Worm (Caenorhabditis elegans) whole organism, mixed stage, embryonic: ENCODE results near the gene hmg-1.2.

Experiments used
- ces-1 ChIP-seq: fragments of 150-350 bp; optimal IDR thresholded peaks from 2 replicates; lab custom pipeline; 2014; ENCODE audit warnings: missing biosample characterization, missing genetic modification reagents, missing genetic modification characterization
- elt-1 ChIP-seq: sonication (generic microtip); optimal IDR thresholded peaks from 2 replicates; lab custom pipeline; 2017; ENCODE audit warnings: missing genetic modification characterization, mild to moderate bottlenecking, missing compliant biosample characterization, antibody characterized with exemption, moderate library complexity, borderline replicate concordance; ENCODE audit not compliant: insufficient read depth
- lsy-2 ChIP-seq: fragments of 150-350 bp; optimal IDR thresholded peaks from 2 replicates; lab custom pipeline; 2014; ENCODE audit warnings: missing biosample characterization, missing genetic modification characterization
- mab-5 ChIP-seq: fragments of 150-350 bp; optimal IDR thresholded peaks from 2 replicates; lab custom pipeline; 2014; ENCODE audit warnings: missing biosample characterization, missing genetic modification characterization
- mep-1 ChIP-seq: fragments of 150-350 bp; optimal IDR thresholded peaks from 2 replicates; lab custom pipeline; 2017; ENCODE audit warnings: missing biosample characterization, missing genetic modification reagents, missing genetic modification characterization, inconsistent platforms
- mls-2 ChIP-seq: sonication (generic microtip); optimal IDR thresholded peaks from 2 replicates; lab custom pipeline; 2016; ENCODE audit warnings: mild to moderate bottlenecking, missing genetic modification characterization, moderate library complexity, missing compliant biosample characterization
- nhr-76 ChIP-seq: sonication (generic microtip); optimal IDR thresholded peaks from 2 replicates; lab custom pipeline; 2017; ENCODE audit warnings: missing biosample characterization, missing genetic modification characterization
- pha-4 ChIP-seq: fragments of 150-350 bp; optimal IDR thresholded peaks from 2 replicates; lab custom pipeline; 2018; ENCODE audit warnings: missing biosample characterization, missing genetic modification reagents, missing genetic modification characterization
- snpc-4 ChIP-seq: fragments of 150-350 bp; optimal IDR thresholded peaks from 2 replicates; lab custom pipeline; 2014; ENCODE audit warnings: missing biosample characterization, missing genetic modification characterization
- unc-39 ChIP-seq: fragments of 150-350 bp; optimal IDR thresholded peaks from 2 replicates; lab custom pipeline; 2014; ENCODE audit warnings: missing biosample characterization, missing genetic modification characterization
- unc-62 ChIP-seq: fragments of 150-350 bp; optimal IDR thresholded peaks from 2 replicates; lab custom pipeline; 2014; ENCODE audit warnings: missing biosample characterization, missing genetic modification reagents, missing genetic modification characterization

ce11 chrIII:6254737-6255136 lies 25.4 kb upstream of the hmg-1.2 start, which contains the start of gene srg-8:
- TF ChIP-seq ces-1 (GFP tag; lab: Kevin White, UChicago): no peak
- TF ChIP-seq unc-62 (GFP tag; lab: Kevin White, UChicago): no peak
- no peak for TF ChIP-seq snpc-4
- TF ChIP-seq mls-2: no peak
- TF ChIP-seq mab-5 (tag; lab: Kevin White, UChicago): no peak
- no peak for TF ChIP-seq mep-1
- no peak for TF ChIP-seq lsy-2 (tag; lab: Kevin White, UChicago)
- no peak for TF ChIP-seq pha-4 (tag; lab: Kevin White, UChicago)
- no peak for TF ChIP-seq elt-1 (tag; lab: Kevin White, UChicago)
- no peak for TF ChIP-seq nhr-76
- TF ChIP-seq unc-39 (tag; lab: Kevin White, UChicago): no peak
